Fruit fly (Drosophila melanogaster): Measurements from ENCODE around the gene Edem2.

DNA sequence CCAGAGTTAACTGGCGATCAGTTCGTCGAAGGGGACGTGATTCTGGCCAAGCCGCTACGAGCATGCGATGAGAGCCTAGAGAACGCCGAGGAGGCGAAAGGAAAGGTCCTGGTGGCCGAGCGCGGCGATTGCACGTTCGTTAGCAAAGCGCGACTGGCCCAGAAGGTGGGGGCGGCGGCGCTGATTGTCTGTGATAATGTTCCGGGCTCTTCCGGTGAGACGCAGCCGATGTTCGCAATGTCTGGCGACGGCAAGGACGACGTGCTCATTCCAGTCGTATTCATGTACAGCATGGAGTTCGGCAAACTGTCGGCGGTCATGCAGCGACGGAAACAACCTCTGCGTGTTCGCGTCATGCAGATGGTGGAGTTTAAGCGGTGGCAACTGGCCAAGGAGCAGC is 3.8 kb downstream of the Edem2 start:
- no peak for TF ChIP-seq CG31388 (GFP tag; optimal IDR thresholded peaks at IDR 0.05)
- no peak for TF ChIP-seq CG2120 (GFP tag; optimal IDR thresholded peaks at IDR 0.05)
